Worm (Caenorhabditis elegans): Measurements from ENCODE around the gene cuc-1.

DNA sequence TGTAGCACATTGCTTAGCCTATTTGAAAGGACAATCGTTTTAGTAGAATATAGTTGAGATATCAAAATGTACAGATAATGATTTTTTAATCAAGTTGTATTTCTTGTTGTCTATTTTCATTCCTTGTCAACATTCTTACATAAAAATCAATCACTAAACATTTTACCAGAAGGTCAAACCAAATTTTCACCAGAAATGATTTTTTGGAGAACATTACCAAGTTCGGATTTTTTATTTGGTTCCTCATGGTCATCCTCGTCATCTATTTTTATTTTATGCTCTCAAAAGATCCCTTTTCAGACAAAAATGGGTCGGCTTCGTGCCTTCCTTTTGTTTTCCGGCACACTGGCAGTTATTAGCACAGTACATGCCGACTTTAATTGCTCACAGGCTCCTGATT is 12.7 kb upstream of the cuc-1 start, which contains the start of gene tyr-1:
- TF ChIP-seq ets-7 (tag; optimal IDR thresholded peaks at IDR 0.05) (no peak), tra-4 (tag; optimal IDR thresholded peaks at IDR 0.05) (no peak), F13C5.2 (tag; optimal IDR thresholded peaks at IDR 0.05) (no peak), ama-1 (optimal IDR thresholded peaks at IDR 0.05) (no peak)
